Worm (Caenorhabditis elegans): Measurements from ENCODE around the gene nspd-6.
"Not testable (repeated sequence)": the region's sequence is repeated elsewhere in the genome, so short reads cannot be mapped to it uniquely, and the experiment has no call there.

DNA sequence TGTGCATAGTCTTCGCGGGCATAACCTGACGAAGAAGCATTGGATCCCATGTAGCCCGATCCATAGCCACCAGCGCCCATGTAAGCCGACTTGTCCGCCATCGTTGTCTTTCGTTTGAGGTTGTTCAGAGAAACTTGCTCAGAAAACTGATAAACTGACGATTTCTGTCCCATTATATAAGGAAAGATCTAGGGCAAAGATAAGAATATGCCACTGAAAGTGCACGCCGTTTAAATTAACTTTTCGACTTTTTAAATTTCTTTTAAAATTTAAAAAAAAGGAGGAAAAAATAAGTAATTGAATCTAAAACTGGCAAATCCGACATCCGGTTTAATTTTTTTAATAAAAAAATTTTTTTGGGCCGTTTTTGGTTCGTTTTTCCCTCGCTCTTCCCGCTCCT lies at the start of gene nspd-6:
- TF ChIP-seq ztf-11 (tag; optimal IDR thresholded peaks at IDR 0.05); elt-1 (tag; optimal IDR thresholded peaks at IDR 0.05; ENCODE audit: borderline replicate concordance, insufficient read depth); unc-39 (tag; optimal IDR thresholded peaks at IDR 0.05); lin-13 (tag; optimal IDR thresholded peaks at IDR 0.05); tbx-8 (GFP tag; optimal IDR thresholded peaks at IDR 0.05); ceh-39 (tag; optimal IDR thresholded peaks at IDR 0.05); blmp-1 (tag; optimal IDR thresholded peaks at IDR 0.05); ham-2 (GFP tag; optimal IDR thresholded peaks at IDR 0.05); snpc-4 (tag; optimal IDR thresholded peaks at IDR 0.05): not testable (repeated sequence)

All from whole organism, mixed stage, embryonic.